Fruit fly (Drosophila melanogaster): Measurements from ENCODE around the gene boss.

DNA sequence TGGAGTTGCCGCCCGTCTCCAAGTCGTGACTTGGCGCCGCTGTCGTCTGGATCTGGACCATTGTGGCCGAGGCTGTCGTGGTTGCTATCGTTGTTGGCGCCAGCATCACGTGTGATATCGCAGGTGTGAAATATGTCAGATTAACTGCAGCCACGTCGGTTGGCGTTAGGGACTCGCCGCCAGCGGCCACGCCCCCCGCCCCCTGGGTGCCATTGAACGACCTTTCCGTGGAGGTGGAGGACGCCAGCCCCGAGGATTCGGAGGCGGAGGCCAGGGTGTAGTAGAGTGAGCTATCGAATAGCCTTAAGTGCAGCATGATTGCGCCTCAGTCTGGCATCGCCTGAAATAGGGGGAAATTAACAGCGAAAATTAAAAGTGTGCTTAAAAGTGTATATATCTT, 20.5 kb upstream of the boss start:
- TF ChIP-seq CG6808 (GFP tag; optimal IDR thresholded peaks at IDR 0.05) (no peak), Lpt (GFP tag; optimal IDR thresholded peaks at IDR 0.05) (no peak), esn (GFP tag; optimal IDR thresholded peaks at IDR 0.05) (no peak), Eip93F (GFP tag; optimal IDR thresholded peaks at IDR 0.05) (no peak), CG3032 (tag; optimal IDR thresholded peaks at IDR 0.05) (no peak), CG16779 (tag; optimal IDR thresholded peaks at IDR 0.05) (no peak), Gug (GFP tag; IDR thresholded peaks at IDR 0.05) (no peak), CG7368 (GFP tag; optimal IDR thresholded peaks at IDR 0.05) (no peak), Hr38 (GFP tag; optimal IDR thresholded peaks at IDR 0.05) (no peak)
